Worm (Caenorhabditis elegans) whole organism, L4 larva: ENCODE results near the gene nhr-183.

Experiments used
- F10B5.3 ChIP-seq: sonication (generic microtip); optimal IDR thresholded peaks from 2 replicates; lab custom pipeline; 2016; ENCODE audit warnings: mild to moderate bottlenecking, missing genetic modification characterization, missing compliant biosample characterization
- F49E8.2 ChIP-seq: sonication (generic microtip); optimal IDR thresholded peaks from 2 replicates; lab custom pipeline; 2016; ENCODE audit warnings: missing compliant biosample characterization, mild to moderate bottlenecking, missing genetic modification characterization, borderline replicate concordance
- Y48G9A.11 ChIP-seq: fragments of 200-800 bp; sonication (Bioruptor generic); IDR thresholded peaks from 2 replicates; pipeline ENCODE4 v1.3.6; 2022; ENCODE audit warnings: missing genetic modification reagents, missing genetic modification characterization, missing compliant biosample characterization
- Y75B8A.6 ChIP-seq: fragments of 200-800 bp; sonication (Bioruptor generic); IDR thresholded peaks from 2 replicates; pipeline ENCODE4 v1.3.6; 2022; ENCODE audit warnings: missing genetic modification reagents, missing genetic modification characterization, missing compliant biosample characterization
- aha-1 ChIP-seq: fragments of 150-350 bp; peaks from one replicate; lab custom pipeline; 2014; ENCODE audit warnings: missing biosample characterization, missing genetic modification characterization
- ceh-32 ChIP-seq: sonication (generic microtip); optimal IDR thresholded peaks from 2 replicates; lab custom pipeline; 2016; ENCODE audit warnings: mild to moderate bottlenecking, missing genetic modification characterization, missing compliant biosample characterization; ENCODE audit not compliant: poor library complexity
- ceh-82 ChIP-seq: sonication (generic microtip); optimal IDR thresholded peaks from 2 replicates; lab custom pipeline; 2017; ENCODE audit warnings: missing biosample characterization, missing genetic modification characterization
- daf-16 ChIP-seq, 3 experiments: sonication (generic microtip); optimal IDR thresholded peaks; 2 replicates each; lab custom pipeline; 2016 to 2017; ENCODE audit warnings: missing genetic modification characterization in 3 of 3, missing genetic modification reagents in 3 of 3, mild to moderate bottlenecking in 2 of 3, missing compliant biosample characterization in 2 of 3, missing biosample characterization in 1 of 3, moderate library complexity in 1 of 3
- dmd-6 ChIP-seq: fragments of 200-800 bp; sonication (Bioruptor generic); IDR thresholded peaks from 2 replicates; pipeline ENCODE4 v1.3.6; 2022; ENCODE audit warnings: missing genetic modification reagents, missing genetic modification characterization, missing compliant biosample characterization
- dve-1 ChIP-seq: sonication (generic microtip); optimal IDR thresholded peaks from 2 replicates; lab custom pipeline; 2017; ENCODE audit warnings: antibody characterized with exemption, mild to moderate bottlenecking, missing genetic modification characterization, missing compliant biosample characterization; ENCODE audit not compliant: insufficient read depth
- gei-8 ChIP-seq: fragments of 200-800 bp; sonication (Bioruptor generic); optimal IDR thresholded peaks from 2 replicates; lab custom pipeline; 2018; ENCODE audit warnings: mild to moderate bottlenecking, missing genetic modification characterization, missing compliant biosample characterization
- hlh-11 ChIP-seq: fragments of 200-800 bp; sonication (Bioruptor generic); optimal IDR thresholded peaks from 2 replicates; lab custom pipeline; 2018; ENCODE audit warnings: mild to moderate bottlenecking, missing genetic modification characterization, missing compliant biosample characterization
- lim-7 ChIP-seq: fragments of 200-800 bp; sonication (Bioruptor generic); IDR thresholded peaks from 2 replicates; pipeline ENCODE4 v1.3.6; 2022; ENCODE audit warnings: missing genetic modification characterization, missing compliant biosample characterization
- lin-1 ChIP-seq: fragments of 200-800 bp; sonication (Bioruptor generic); IDR thresholded peaks from 2 replicates; pipeline ENCODE4 v1.3.6; 2022; ENCODE audit warnings: missing genetic modification reagents, missing genetic modification characterization, missing compliant biosample characterization
- lin-38 ChIP-seq: fragments of 200-800 bp; sonication (Bioruptor generic); IDR thresholded peaks from 2 replicates; pipeline ENCODE4 v1.3.6; 2022; ENCODE audit warnings: missing genetic modification reagents, missing genetic modification characterization, missing compliant biosample characterization
- lsy-2 ChIP-seq, 2 experiments: fragments of 150-350 bp in 1 of 2; sonication (generic microtip) in 1 of 2; optimal IDR thresholded peaks; 2 replicates each; lab custom pipeline; 2014 to 2017; ENCODE audit warnings: missing biosample characterization in 2 of 2, missing genetic modification characterization in 2 of 2
- madf-5 ChIP-seq, 2 experiments: fragments of 200-800 bp; sonication (Bioruptor generic); IDR thresholded peaks; 2 replicates each; pipeline ENCODE4 v1.3.6; 2022; ENCODE audit warnings: missing compliant biosample characterization in 2 of 2, missing genetic modification characterization in 2 of 2
- mdl-1 ChIP-seq, 2 experiments: fragments of 150-350 bp in 1 of 2; sonication (generic microtip) in 1 of 2; optimal IDR thresholded peaks; 2 replicates each; lab custom pipeline; 2014 to 2017; ENCODE audit warnings: missing biosample characterization in 2 of 2, missing genetic modification characterization in 2 of 2
- mep-1 ChIP-seq: fragments of 150-350 bp; sonication (generic microtip); optimal IDR thresholded peaks from 3 replicates; lab custom pipeline; 2014; ENCODE audit warnings: missing biosample characterization, missing genetic modification characterization
- mxl-2 ChIP-seq: fragments of 200-800 bp; sonication (Bioruptor generic); conservative IDR thresholded peaks from 2 replicates; pipeline ENCODE4 v1.3.6; 2022; ENCODE audit warnings: missing genetic modification reagents, missing genetic modification characterization, missing compliant biosample characterization
- mxl-3 ChIP-seq: fragments of 200-800 bp; sonication (Bioruptor generic); optimal IDR thresholded peaks from 2 replicates; lab custom pipeline; 2018; ENCODE audit warnings: mild to moderate bottlenecking, missing genetic modification characterization, missing compliant biosample characterization
- nhr-10 ChIP-seq: fragments of 150-350 bp; optimal IDR thresholded peaks from 2 replicates; lab custom pipeline; 2014; ENCODE audit warnings: missing biosample characterization, missing genetic modification characterization
- nhr-11 ChIP-seq: fragments of 150-350 bp; optimal IDR thresholded peaks from 2 replicates; lab custom pipeline; 2014; ENCODE audit warnings: missing biosample characterization, missing genetic modification characterization
- nhr-28 ChIP-seq: fragments of 150-350 bp; optimal IDR thresholded peaks from 2 replicates; lab custom pipeline; 2014; ENCODE audit warnings: missing biosample characterization, missing genetic modification characterization
- nhr-48 ChIP-seq: sonication (generic microtip); optimal IDR thresholded peaks from 2 replicates; lab custom pipeline; 2016; ENCODE audit warnings: mild to moderate bottlenecking, missing genetic modification characterization, missing compliant biosample characterization
- nhr-77 ChIP-seq: fragments of 150-350 bp; optimal IDR thresholded peaks from 2 replicates; lab custom pipeline; 2014; ENCODE audit warnings: missing biosample characterization, missing genetic modification characterization
- pha-4 ChIP-seq, 2 experiments: fragments of 150-350 bp in 1 of 2; fragments of 200-800 bp in 1 of 2; sonication (Bioruptor generic) in 1 of 2; IDR thresholded peaks in 1 of 2; optimal IDR thresholded peaks in 1 of 2; 2 replicates each; pipeline versions ENCODE4 v1.3.6 to Lab custom; 2014 to 2022; ENCODE audit warnings: missing genetic modification characterization in 2 of 2, missing genetic modification reagents in 2 of 2, missing biosample characterization in 1 of 2, missing compliant biosample characterization in 1 of 2
- php-3 ChIP-seq: fragments of 200-800 bp; sonication (Bioruptor generic); IDR thresholded peaks from 2 replicates; pipeline ENCODE4 v1.3.6; 2022; ENCODE audit warnings: missing genetic modification reagents, missing genetic modification characterization, missing compliant biosample characterization
- pqm-1 ChIP-seq: sonication (generic microtip); optimal IDR thresholded peaks from 2 replicates; lab custom pipeline; 2017; ENCODE audit warnings: missing biosample characterization, missing genetic modification characterization
- saeg-2 ChIP-seq: fragments of 200-800 bp; sonication (Bioruptor generic); IDR thresholded peaks from 2 replicates; pipeline ENCODE4 v1.3.6; 2022; ENCODE audit warnings: missing genetic modification reagents, missing genetic modification characterization, missing compliant biosample characterization
- snpc-4 ChIP-seq: fragments of 150-350 bp; optimal IDR thresholded peaks from 2 replicates; lab custom pipeline; 2014; ENCODE audit warnings: missing biosample characterization, missing genetic modification characterization
- tag-97 ChIP-seq: fragments of 200-800 bp; sonication (Bioruptor generic); IDR thresholded peaks from 2 replicates; pipeline ENCODE4 v1.3.6; 2022; ENCODE audit warnings: missing genetic modification characterization, missing compliant biosample characterization
- tra-1 ChIP-seq: fragments of 200-800 bp; sonication (Bioruptor generic); IDR thresholded peaks from 2 replicates; pipeline ENCODE4 v1.3.6; 2022; ENCODE audit warnings: missing genetic modification reagents, missing genetic modification characterization, missing compliant biosample characterization
- unc-130 ChIP-seq: sonication (generic microtip); optimal IDR thresholded peaks from 2 replicates; lab custom pipeline; 2016; ENCODE audit warnings: missing genetic modification reagents, missing genetic modification characterization, missing compliant biosample characterization
- unc-39 ChIP-seq: sonication (generic microtip); optimal IDR thresholded peaks from 2 replicates; lab custom pipeline; 2017; ENCODE audit warnings: missing biosample characterization, missing genetic modification characterization
- unc-62 ChIP-seq, 3 experiments: fragments of 150-350 bp in 1 of 3; sonication (generic microtip); optimal IDR thresholded peaks in 2 of 3; peaks in 1 of 3; 1 replicate in 1 of 3; 2 replicates in 2 of 3; lab custom pipeline; 2014 to 2017; ENCODE audit warnings: missing biosample characterization in 3 of 3, missing genetic modification characterization in 3 of 3, missing genetic modification reagents in 3 of 3, missing genotype in 1 of 3
- zip-2 ChIP-seq: fragments of 150-350 bp; optimal IDR thresholded peaks from 2 replicates; lab custom pipeline; 2014; ENCODE audit warnings: missing biosample characterization, missing genetic modification characterization
- ztf-11 ChIP-seq: fragments of 150-350 bp; optimal IDR thresholded peaks from 2 replicates; lab custom pipeline; 2014; ENCODE audit warnings: missing biosample characterization, missing genetic modification characterization

The nhr-183 gene

DNA sequence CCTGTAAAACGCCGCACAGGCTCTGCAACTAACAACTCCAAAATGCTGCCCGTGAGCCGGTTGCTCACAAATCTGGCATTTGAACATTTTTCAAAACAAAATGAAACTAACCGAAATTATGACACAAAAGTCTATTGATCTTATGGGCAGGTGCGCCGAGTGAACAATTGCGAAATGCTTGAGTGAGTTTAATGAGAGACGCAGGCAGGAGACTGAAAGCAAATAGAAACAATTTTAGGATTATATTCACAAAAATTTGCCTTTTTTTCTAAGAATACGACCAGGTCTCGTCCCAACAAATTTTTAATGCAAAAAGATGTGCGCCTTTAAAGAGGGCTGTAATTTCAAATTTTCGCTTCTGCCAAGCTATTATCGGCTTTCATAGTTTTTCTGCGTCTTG, at the start of gene nhr-183:
Gene nhr-183, minus strand, starts transcription at position 180 of the 400 bp plus-strand sequence.
- no peak for TF ChIP-seq mxl-2
- TF ChIP-seq pha-4 (GFP tag; IDR thresholded peaks at IDR 0.05; lab: Robert Waterston, UW): no peak
- TF ChIP-seq pha-4 (tag; optimal IDR thresholded peaks at IDR 0.05; lab: Kevin White, UChicago): peak; percentile 49
- TF ChIP-seq, all 104 proteins: peak for 1

DNA sequence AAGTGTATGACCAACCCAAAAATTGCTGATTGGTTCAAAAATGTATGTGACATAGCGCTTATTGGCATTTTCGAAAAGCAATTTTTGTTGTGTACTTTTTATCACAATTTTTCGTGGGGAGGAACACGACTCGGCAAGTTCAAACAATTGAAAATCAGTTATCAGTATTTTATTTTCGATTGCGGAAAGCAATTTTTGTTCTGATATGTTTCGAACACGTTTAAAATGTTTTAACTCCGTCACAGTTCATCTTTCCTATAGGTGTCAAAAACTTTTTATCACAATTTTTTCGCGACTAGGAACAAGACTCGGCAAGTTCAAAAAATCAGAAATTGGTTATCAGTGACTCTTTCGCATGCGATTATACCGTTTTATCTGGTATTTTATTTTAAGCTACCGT, 43.8 kb upstream of the nhr-183 start:
- TF ChIP-seq nhr-28 (tag; lab: Kevin White, UChicago) (peak; percentile 81), dve-1 (peak; percentile 86), php-3 (GFP tag; lab: Robert Waterston, UW) (0 out of 2 replicates have a peak, but pooled peaks have one; percentile 20), hlh-11 (tag; lab: Kevin White, UChicago) (peak; percentile 79), unc-62 (GFP tag; optimal IDR thresholded peaks at IDR 0.05 in 1 of 2; lab: Kevin White, UChicago) (peak in 1 of 2 experiments; percentile 22), unc-62 (tag; optimal IDR thresholded peaks at IDR 0.05; lab: Kevin White, UChicago) (no peak), tag-97 (no peak), dmd-6 (GFP tag; lab: Robert Waterston, UW) (peak; percentile 99), pqm-1 (peak; percentile 94), mdl-1 (tag; optimal IDR thresholded peaks at IDR 0.05; lab: Kevin White, UChicago) (no peak), nhr-11 (tag; lab: Kevin White, UChicago) (no peak), Y48G9A.11 (GFP tag; lab: Robert Waterston, UW) (no peak), Y75B8A.6 (GFP tag; lab: Robert Waterston, UW) (no peak), mxl-3 (GFP tag; lab: Kevin White, UChicago) (peak; percentile 15), nhr-77 (tag; lab: Kevin White, UChicago) (peak; percentile 89), gei-8 (GFP tag; lab: Kevin White, UChicago) (no peak), daf-16 (GFP tag; optimal IDR thresholded peaks at IDR 0.05; lab: Kevin White, UChicago) (no peak), daf-16 (tag; optimal IDR thresholded peaks at IDR 0.05; lab: Kevin White, UChicago) (peak; percentile 84), unc-39 (tag; lab: Kevin White, UChicago) (no peak), lin-38 (GFP tag; lab: Robert Waterston, UW) (no peak), tra-1 (peak; percentile 87), ceh-82 (no peak), lin-1 (GFP tag; lab: Robert Waterston, UW) (peak; percentile 73), nhr-48 (tag; lab: Kevin White, UChicago) (peak; percentile 62)
- TF ChIP-seq, all 104 proteins: peak for 13

DNA sequence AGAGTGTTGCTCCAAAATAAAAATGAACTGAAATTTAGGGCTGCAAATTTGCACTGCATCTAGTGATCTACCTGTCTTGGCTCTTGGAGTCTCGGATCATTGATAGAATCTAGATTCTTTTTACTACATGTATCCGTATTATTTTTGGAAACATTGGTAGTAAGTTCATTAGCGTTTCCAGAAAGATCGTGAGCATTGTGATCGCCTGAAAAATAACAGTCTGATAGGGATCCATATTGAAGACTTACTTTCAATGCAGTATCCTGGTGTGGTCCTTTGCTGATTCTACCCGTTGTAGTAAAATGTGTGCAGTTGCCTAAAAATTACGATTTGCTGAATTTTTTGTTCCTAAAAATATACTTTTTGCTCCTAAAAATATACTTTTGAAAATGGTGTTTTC, 41.9 kb upstream of the nhr-183 start:
- TF ChIP-seq mep-1: no peak
- peak; percentile 83 for TF ChIP-seq aha-1 (tag; lab: Kevin White, UChicago)

DNA sequence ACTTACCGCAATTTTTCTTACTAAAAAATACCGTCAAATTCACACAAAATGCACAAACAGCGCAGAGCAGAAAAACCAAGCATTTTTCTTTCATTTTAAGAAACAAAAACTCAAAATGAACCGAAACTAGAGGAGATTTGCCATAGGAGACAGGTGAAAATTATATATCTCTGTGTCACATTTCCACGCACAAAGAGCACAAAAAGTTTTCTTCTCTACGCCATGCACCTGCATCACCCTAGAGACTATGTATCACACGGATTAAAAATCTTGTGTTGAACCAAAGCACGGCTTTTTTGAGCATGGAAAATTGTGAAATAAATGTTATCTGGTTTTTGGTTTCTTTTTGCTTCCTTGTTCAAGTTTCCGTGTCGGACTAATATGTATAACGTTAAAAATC, 39.3 kb upstream of the nhr-183 start, which contains the start of gene irld-15:
Gene irld-15, minus strand, starts transcription at position 101 of the 400 bp plus-strand sequence.
- TF ChIP-seq nhr-10 (tag; lab: Kevin White, UChicago): no peak
- no peak for TF ChIP-seq hlh-11 (tag; lab: Kevin White, UChicago)
- TF ChIP-seq ceh-32 (tag; lab: Kevin White, UChicago): no peak
- TF ChIP-seq snpc-4: no peak
- no peak for TF ChIP-seq F10B5.3
- no peak for TF ChIP-seq unc-130 (GFP tag; lab: Kevin White, UChicago)
- TF ChIP-seq madf-5 (GFP tag; IDR thresholded peaks at IDR 0.05; lab: Robert Waterston, UW): no peak
- TF ChIP-seq lim-7: no peak
- TF ChIP-seq ztf-11 (tag; lab: Kevin White, UChicago): no peak
- no peak for TF ChIP-seq zip-2 (tag; lab: Kevin White, UChicago)
- TF ChIP-seq saeg-2 (GFP tag; lab: Robert Waterston, UW): no peak
- no peak for TF ChIP-seq F49E8.2 (tag; lab: Kevin White, UChicago)
- TF ChIP-seq lsy-2 (tag; optimal IDR thresholded peaks at IDR 0.05; lab: Kevin White, UChicago): no peak
